Worm (Caenorhabditis elegans) whole organism, L1 larva: ENCODE data around the gene gpa-3.

Experiments
- C04F5.9 ChIP-seq: sonication (generic microtip); optimal IDR thresholded peaks from 2 replicates; lab custom pipeline; 2016; ENCODE audit warnings: missing genetic modification characterization, missing compliant biosample characterization
- C16A3.4 ChIP-seq: fragments of 150-350 bp; optimal IDR thresholded peaks from 2 replicates; lab custom pipeline; 2014; ENCODE audit warnings: missing biosample characterization, missing genetic modification characterization
- F16B12.6 ChIP-seq: fragments of 150-350 bp; optimal IDR thresholded peaks from 2 replicates; lab custom pipeline; 2014; ENCODE audit warnings: missing biosample characterization, missing genetic modification characterization
- aha-1 ChIP-seq: fragments of 150-350 bp; optimal IDR thresholded peaks from 2 replicates; lab custom pipeline; 2014; ENCODE audit warnings: missing biosample characterization, missing genetic modification characterization
- ama-1 ChIP-seq: fragments of 150-350 bp; optimal IDR thresholded peaks from 2 replicates; lab custom pipeline; 2014
- blmp-1 ChIP-seq: fragments of 150-350 bp; optimal IDR thresholded peaks from 2 replicates; lab custom pipeline; 2014; ENCODE audit warnings: missing biosample characterization, missing genetic modification characterization
- ceh-63 ChIP-seq: fragments of 200-800 bp; sonication (Bioruptor generic); optimal IDR thresholded peaks from 2 replicates; lab custom pipeline; 2018; ENCODE audit warnings: mild to moderate bottlenecking, missing genetic modification characterization, missing compliant biosample characterization
- ceh-8 ChIP-seq: fragments of 200-800 bp; sonication (Bioruptor generic); optimal IDR thresholded peaks from 2 replicates; lab custom pipeline; 2018; ENCODE audit warnings: mild to moderate bottlenecking, missing genetic modification characterization, moderate library complexity, missing compliant biosample characterization
- ceh-82 ChIP-seq, 3 experiments: fragments of 150-350 bp in 1 of 3; sonication (generic microtip) in 2 of 3; optimal IDR thresholded peaks; 2 replicates each; lab custom pipeline; 2014 to 2017; ENCODE audit warnings: missing biosample characterization in 3 of 3, missing genetic modification characterization in 3 of 3
- ceh-88 ChIP-seq: fragments of 200-800 bp; sonication (Bioruptor generic); IDR thresholded peaks from 2 replicates; pipeline ENCODE4 v1.3.6; 2022; ENCODE audit warnings: missing genetic modification characterization, missing compliant biosample characterization
- ces-1 ChIP-seq: fragments of 150-350 bp; optimal IDR thresholded peaks from 2 replicates; lab custom pipeline; 2014; ENCODE audit warnings: missing biosample characterization, missing genetic modification reagents, missing genetic modification characterization
- dsc-1 ChIP-seq: sonication (generic microtip); optimal IDR thresholded peaks from 2 replicates; lab custom pipeline; 2016; ENCODE audit warnings: mild to moderate bottlenecking, missing genetic modification characterization, missing compliant biosample characterization
- efl-1 ChIP-seq, 4 experiments: fragments of 150-350 bp; optimal IDR thresholded peaks in 3 of 4; peaks in 1 of 4; 1 replicate in 1 of 4; 2 replicates in 3 of 4; lab custom pipeline; 2014; ENCODE audit warnings: missing biosample characterization in 2 of 4, missing genetic modification characterization in 2 of 4, missing genetic modification reagents in 2 of 4
- egl-27 ChIP-seq, 2 experiments: fragments of 150-350 bp in 1 of 2; sonication (generic microtip); optimal IDR thresholded peaks; 3 replicates each; lab custom pipeline; 2017 to 2018; ENCODE audit warnings: missing biosample characterization in 2 of 2, missing genetic modification characterization in 2 of 2, missing genetic modification reagents in 2 of 2
- elt-3 ChIP-seq, 6 experiments: fragments of 150-350 bp in 1 of 6; sonication (generic microtip); optimal IDR thresholded peaks; 2 replicates each; lab custom pipeline; 2017 to 2018; ENCODE audit warnings: missing biosample characterization in 6 of 6, missing genetic modification characterization in 6 of 6, inconsistent platforms in 1 of 6
- ets-5 ChIP-seq: fragments of 200-800 bp; sonication (Bioruptor generic); IDR thresholded peaks from 2 replicates; pipeline ENCODE4 v1.3.6; 2022; ENCODE audit warnings: missing genetic modification characterization, missing compliant biosample characterization
- fkh-8 ChIP-seq: sonication (generic microtip); optimal IDR thresholded peaks from 2 replicates; lab custom pipeline; 2016; ENCODE audit warnings: mild to moderate bottlenecking, missing genetic modification characterization, missing compliant biosample characterization
- fos-1 ChIP-seq: fragments of 150-350 bp; optimal IDR thresholded peaks from 2 replicates; lab custom pipeline; 2014; ENCODE audit warnings: missing biosample characterization, missing genetic modification characterization
- grh-1 ChIP-seq: fragments of 200-800 bp; sonication (Bioruptor generic); IDR thresholded peaks from 2 replicates; pipeline ENCODE4 v1.3.6; 2022; ENCODE audit warnings: missing genetic modification reagents, missing genetic modification characterization, missing compliant biosample characterization
- hlh-4 ChIP-seq: sonication (generic microtip); optimal IDR thresholded peaks from 2 replicates; lab custom pipeline; 2016; ENCODE audit warnings: mild to moderate bottlenecking, missing genetic modification characterization, missing compliant biosample characterization
- hpl-2 ChIP-seq: fragments of 150-350 bp; optimal IDR thresholded peaks from 2 replicates; lab custom pipeline; 2014; ENCODE audit warnings: missing biosample characterization, missing genetic modification reagents, missing genetic modification characterization
- irx-1 ChIP-seq: sonication (generic microtip); optimal IDR thresholded peaks from 2 replicates; lab custom pipeline; 2016; ENCODE audit warnings: missing genetic modification characterization, missing compliant biosample characterization
- jun-1 ChIP-seq: fragments of 150-350 bp; optimal IDR thresholded peaks from 2 replicates; lab custom pipeline; 2014; ENCODE audit warnings: missing biosample characterization, missing genetic modification reagents, missing genetic modification characterization
- lin-13 ChIP-seq: fragments of 150-350 bp; optimal IDR thresholded peaks from 2 replicates; lab custom pipeline; 2014; ENCODE audit warnings: missing biosample characterization, missing genetic modification reagents, missing genetic modification characterization
- lin-35 ChIP-seq, 2 experiments: fragments of 150-350 bp; optimal IDR thresholded peaks; 2 replicates each; lab custom pipeline; 2014; ENCODE audit warnings: missing biosample characterization in 2 of 2, missing genetic modification characterization in 2 of 2, missing genetic modification reagents in 2 of 2
- lin-39 ChIP-seq: fragments of 150-350 bp; optimal IDR thresholded peaks from 2 replicates; lab custom pipeline; 2014; ENCODE audit warnings: missing biosample characterization, missing genetic modification reagents, missing genetic modification characterization
- lir-3 ChIP-seq: sonication (generic microtip); optimal IDR thresholded peaks from 2 replicates; lab custom pipeline; 2016; ENCODE audit warnings: mild to moderate bottlenecking, missing genetic modification characterization, moderate library complexity, missing compliant biosample characterization; ENCODE audit not compliant: poor library complexity
- lsy-2 ChIP-seq, 2 experiments: fragments of 150-350 bp; optimal IDR thresholded peaks; 2 replicates each; lab custom pipeline; 2014; ENCODE audit warnings: missing biosample characterization in 2 of 2, missing genetic modification characterization in 2 of 2
- mef-2 ChIP-seq: fragments of 150-350 bp; optimal IDR thresholded peaks from 2 replicates; lab custom pipeline; 2014; ENCODE audit warnings: missing biosample characterization, missing genetic modification characterization
- nhr-11 ChIP-seq: fragments of 150-350 bp; optimal IDR thresholded peaks from 2 replicates; lab custom pipeline; 2014; ENCODE audit warnings: missing biosample characterization, missing genetic modification characterization
- nhr-12 ChIP-seq: sonication (generic microtip); optimal IDR thresholded peaks from 2 replicates; lab custom pipeline; 2017; ENCODE audit warnings: missing biosample characterization, missing genetic modification characterization
- nhr-19 ChIP-seq: fragments of 200-800 bp; sonication (Bioruptor generic); conservative IDR thresholded peaks from 2 replicates; pipeline ENCODE4 v1.3.6; 2022; ENCODE audit warnings: missing genetic modification characterization, missing compliant biosample characterization
- nhr-237 ChIP-seq: fragments of 150-350 bp; optimal IDR thresholded peaks from 2 replicates; lab custom pipeline; 2014; ENCODE audit warnings: missing biosample characterization, missing genetic modification characterization
- nhr-47 ChIP-seq: sonication (generic microtip); optimal IDR thresholded peaks from 2 replicates; lab custom pipeline; 2016; ENCODE audit warnings: mild to moderate bottlenecking, missing genetic modification characterization, moderate library complexity, missing compliant biosample characterization
- nhr-71 ChIP-seq: sonication (generic microtip); optimal IDR thresholded peaks from 2 replicates; lab custom pipeline; 2016; ENCODE audit warnings: mild to moderate bottlenecking, missing genetic modification characterization, moderate library complexity, missing compliant biosample characterization
- nhr-76 ChIP-seq: sonication (generic microtip); optimal IDR thresholded peaks from 2 replicates; lab custom pipeline; 2017; ENCODE audit warnings: missing biosample characterization, missing genetic modification characterization
- rnt-1 ChIP-seq: sonication (generic microtip); optimal IDR thresholded peaks from 2 replicates; lab custom pipeline; 2016; ENCODE audit warnings: mild to moderate bottlenecking, missing genetic modification characterization, moderate library complexity, missing compliant biosample characterization
- skn-1 ChIP-seq: fragments of 150-350 bp; optimal IDR thresholded peaks from 2 replicates; lab custom pipeline; 2014; ENCODE audit warnings: missing biosample characterization, missing genetic modification characterization
- snu-23 ChIP-seq: sonication (generic microtip); optimal IDR thresholded peaks from 2 replicates; lab custom pipeline; 2016; ENCODE audit warnings: missing genetic modification characterization, missing compliant biosample characterization
- sptf-1 ChIP-seq: fragments of 150-350 bp; optimal IDR thresholded peaks from 2 replicates; lab custom pipeline; 2014; ENCODE audit warnings: missing biosample characterization, missing genetic modification characterization
- sup-37 ChIP-seq: fragments of 200-800 bp; sonication (Bioruptor generic); optimal IDR thresholded peaks from 2 replicates; lab custom pipeline; 2018; ENCODE audit warnings: mild to moderate bottlenecking, missing genetic modification characterization, missing compliant biosample characterization
- unc-130 ChIP-seq: fragments of 150-350 bp; optimal IDR thresholded peaks from 2 replicates; lab custom pipeline; 2017; ENCODE audit warnings: missing biosample characterization, missing genetic modification characterization, inconsistent platforms
- unc-30 ChIP-seq: sonication (generic microtip); optimal IDR thresholded peaks from 2 replicates; lab custom pipeline; 2017; ENCODE audit warnings: missing biosample characterization, missing genetic modification characterization
- unc-98 ChIP-seq: fragments of 200-800 bp; sonication (Bioruptor generic); IDR thresholded peaks from 2 replicates; pipeline ENCODE4 v1.3.6; 2022; ENCODE audit warnings: missing genetic modification characterization, missing compliant biosample characterization
- vab-15 ChIP-seq: sonication (generic microtip); optimal IDR thresholded peaks from 2 replicates; lab custom pipeline; 2017; ENCODE audit warnings: missing genotype, mild to moderate bottlenecking, missing genetic modification characterization, missing compliant biosample characterization
- xbp-1 ChIP-seq: sonication (generic microtip); optimal IDR thresholded peaks from 2 replicates; lab custom pipeline; 2016; ENCODE audit warnings: missing genetic modification characterization, missing compliant biosample characterization
- zag-1 ChIP-seq: fragments of 150-350 bp; optimal IDR thresholded peaks from 2 replicates; lab custom pipeline; 2014; ENCODE audit warnings: missing biosample characterization, missing genetic modification characterization
- zip-4 ChIP-seq: fragments of 200-800 bp; sonication (Bioruptor generic); optimal IDR thresholded peaks from 2 replicates; lab custom pipeline; 2018; ENCODE audit warnings: mild to moderate bottlenecking, missing genetic modification characterization, moderate library complexity, missing compliant biosample characterization
- ztf-4 ChIP-seq: fragments of 150-350 bp; optimal IDR thresholded peaks from 2 replicates; lab custom pipeline; 2014; ENCODE audit warnings: missing biosample characterization, missing genetic modification characterization

The gpa-3 gene

ce11 chrV:9340318-9340717 lies 19.3 kb downstream of the gpa-3 start (continued):
- TF ChIP-seq elt-3 (tag; optimal IDR thresholded peaks at IDR 0.05; lab: Kevin White, UChicago) (no peak), ets-5 (no peak), dsc-1 (no peak), mef-2 (tag; lab: Kevin White, UChicago) (no peak), ceh-88 (GFP tag; lab: Robert Waterston, UW) (no peak), nhr-19 (GFP tag; lab: Robert Waterston, UW) (peak; percentile 24; the same call in 1 of the 2 replicates), grh-1 (peak; percentile 56), hlh-4 (no peak), rnt-1 (tag; lab: Kevin White, UChicago) (peak; percentile 20), ama-1 (no peak), nhr-71 (tag; lab: Kevin White, UChicago) (peak; percentile 23), unc-30 (tag; lab: Kevin White, UChicago) (no peak), lin-35 (GFP tag; optimal IDR thresholded peaks at IDR 0.05; lab: Kevin White, UChicago) (no peak), ceh-63 (GFP tag; lab: Kevin White, UChicago) (peak; percentile 23), unc-98 (GFP tag; lab: Robert Waterston, UW) (no peak), irx-1 (tag; lab: Kevin White, UChicago) (no peak), nhr-76 (no peak), C16A3.4 (tag; lab: Kevin White, UChicago) (peak; percentile 9), nhr-12 (no peak), lir-3 (tag; lab: Kevin White, UChicago) (no peak)

DNA sequence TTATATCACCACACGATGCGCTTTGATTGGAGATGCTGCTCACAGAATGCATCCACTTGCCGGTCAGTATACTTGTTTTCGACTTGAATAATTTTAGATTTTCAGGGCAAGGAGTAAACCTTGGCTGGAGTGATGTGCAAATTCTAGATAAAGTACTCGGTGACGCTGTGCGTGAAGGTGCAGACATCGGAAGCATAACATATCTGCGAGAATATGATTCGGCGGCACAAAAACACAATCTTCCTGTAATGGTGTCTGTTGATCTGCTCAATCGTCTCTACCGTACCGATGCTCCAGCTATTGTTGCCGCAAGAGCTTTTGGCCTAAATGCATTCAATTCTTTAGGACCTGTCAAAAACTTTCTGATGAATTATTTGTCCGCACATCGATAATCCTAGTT lies 21.1 kb downstream of the gpa-3 start:
- TF ChIP-seq fkh-8 (tag; lab: Kevin White, UChicago) (peak; percentile 27), vab-15 (tag; lab: Kevin White, UChicago) (no peak), nhr-47 (peak; percentile 63), nhr-11 (tag; lab: Kevin White, UChicago) (no peak), ceh-82 (tag; optimal IDR thresholded peaks at IDR 0.05; lab: Kevin White, UChicago) (no peak), zag-1 (tag; lab: Kevin White, UChicago) (no peak), zip-4 (no peak), snu-23 (GFP tag; lab: Kevin White, UChicago) (no peak), lin-13 (GFP tag; lab: Kevin White, UChicago) (no peak), ceh-88 (GFP tag; lab: Robert Waterston, UW) (no peak), jun-1 (tag; lab: Kevin White, UChicago) (no peak), sup-37 (no peak), ceh-8 (GFP tag; lab: Kevin White, UChicago) (no peak), fos-1 (tag; lab: Kevin White, UChicago) (no peak), efl-1 (optimal IDR thresholded peaks at IDR 0.05; lab: Kevin White, UChicago) (peak; percentile 14 to 22), efl-1 (GFP tag; optimal IDR thresholded peaks at IDR 0.05 in 1 of 2; lab: Kevin White, UChicago) (peak in 1 of 2 experiments; percentile 0), F16B12.6 (tag; lab: Kevin White, UChicago) (no peak), lin-35 (GFP tag; optimal IDR thresholded peaks at IDR 0.05; lab: Kevin White, UChicago) (no peak), unc-130 (tag; lab: Kevin White, UChicago) (no peak), C04F5.9 (tag; lab: Kevin White, UChicago) (no peak), skn-1 (tag; lab: Kevin White, UChicago) (no peak), egl-27 (tag; optimal IDR thresholded peaks at IDR 0.05; lab: Kevin White, UChicago) (no peak), xbp-1 (tag; lab: Kevin White, UChicago) (no peak), nhr-237 (no peak), ztf-4 (peak; percentile 15), aha-1 (tag; lab: Kevin White, UChicago) (no peak), grh-1 (no peak), ceh-63 (GFP tag; lab: Kevin White, UChicago) (no peak), sptf-1 (tag; lab: Kevin White, UChicago) (no peak), lir-3 (tag; lab: Kevin White, UChicago) (no peak), hlh-4 (no peak), lin-39 (tag; lab: Kevin White, UChicago) (no peak), C16A3.4 (tag; lab: Kevin White, UChicago) (no peak), lsy-2 (tag; optimal IDR thresholded peaks at IDR 0.05; lab: Kevin White, UChicago) (no peak), hpl-2 (GFP tag; lab: Kevin White, UChicago) (no peak), unc-98 (GFP tag; lab: Robert Waterston, UW) (no peak), ama-1 (peak; percentile 86), ces-1 (GFP tag; lab: Kevin White, UChicago) (no peak), elt-3 (tag; optimal IDR thresholded peaks at IDR 0.05; lab: Kevin White, UChicago) (no peak), blmp-1 (tag; lab: Kevin White, UChicago) (no peak)
